Worm (Caenorhabditis elegans) whole organism, midembryonic: ENCODE measurements around the gene srab-7.

ENCODE experiments used
- cog-1 ChIP-seq: sonication (generic microtip); optimal IDR thresholded peaks from 2 replicates; lab custom pipeline; 2016; ENCODE audit warnings: missing genetic modification characterization, missing compliant biosample characterization
- flt-1 ChIP-seq: fragments of 200-800 bp; sonication (Bioruptor generic); IDR thresholded peaks from 2 replicates; pipeline ENCODE4 v1.3.6; 2022; ENCODE audit warnings: missing genetic modification characterization, missing compliant biosample characterization
- klf-2 ChIP-seq: fragments of 200-800 bp; sonication (Bioruptor generic); conservative IDR thresholded peaks from 2 replicates; pipeline ENCODE4 v1.3.6; 2022; ENCODE audit warnings: missing genetic modification reagents, missing genetic modification characterization, missing compliant biosample characterization
- ref-1 ChIP-seq: fragments of 200-800 bp; sonication (Bioruptor generic); conservative IDR thresholded peaks from 2 replicates; pipeline ENCODE4 v1.3.6; 2022; ENCODE audit warnings: missing genetic modification reagents, missing genetic modification characterization, missing compliant biosample characterization
- tab-1 ChIP-seq: fragments of 200-800 bp; sonication (Bioruptor generic); IDR thresholded peaks from 2 replicates; pipeline ENCODE4 v1.3.6; 2022; ENCODE audit warnings: missing genetic modification characterization, missing compliant biosample characterization
- ztf-23 ChIP-seq: fragments of 200-800 bp; sonication (Bioruptor generic); IDR thresholded peaks from 2 replicates; pipeline ENCODE4 v1.3.6; 2022; ENCODE audit warnings: missing genetic modification reagents, missing genetic modification characterization, missing compliant biosample characterization
- ztf-29 ChIP-seq: fragments of 200-800 bp; sonication (Bioruptor generic); IDR thresholded peaks from 2 replicates; pipeline ENCODE4 v1.3.6; 2022; ENCODE audit warnings: missing genetic modification reagents, missing genetic modification characterization, missing compliant biosample characterization

DNA sequence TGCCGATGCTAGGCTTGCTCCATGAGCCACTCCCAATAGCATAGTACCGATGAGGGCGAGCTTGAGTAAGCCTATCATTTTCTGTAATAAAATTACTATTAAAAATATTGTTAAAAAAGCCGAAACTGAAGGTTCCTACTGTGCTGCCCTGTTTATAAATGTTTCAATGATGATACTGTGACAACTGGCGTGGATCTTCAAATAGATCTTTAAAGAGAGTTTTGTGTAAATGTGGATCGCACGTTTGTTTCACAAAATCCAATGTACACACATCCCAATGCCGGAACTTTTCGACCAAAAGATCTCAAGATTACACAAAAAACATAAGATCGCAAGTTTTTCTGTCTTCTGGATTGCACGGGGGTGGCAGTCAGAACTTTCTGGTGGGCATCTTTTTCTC lies 10.5 kb upstream of the srab-7 start, which contains the start of gene C36C5.14:
- TF ChIP-seq ztf-29 (GFP tag; lab: Robert Waterston, UW) (no peak), klf-2 (GFP tag; lab: Robert Waterston, UW) (no peak), ref-1 (GFP tag; lab: Robert Waterston, UW) (no peak), cog-1 (no peak), ztf-23 (GFP tag; lab: Robert Waterston, UW) (no peak), flt-1 (GFP tag; lab: Robert Waterston, UW) (no peak), tab-1 (GFP tag; lab: Robert Waterston, UW) (no peak)
